Worm (Caenorhabditis elegans): ENCODE results near the gene cnt-1.

cnt-1 gene

DNA sequence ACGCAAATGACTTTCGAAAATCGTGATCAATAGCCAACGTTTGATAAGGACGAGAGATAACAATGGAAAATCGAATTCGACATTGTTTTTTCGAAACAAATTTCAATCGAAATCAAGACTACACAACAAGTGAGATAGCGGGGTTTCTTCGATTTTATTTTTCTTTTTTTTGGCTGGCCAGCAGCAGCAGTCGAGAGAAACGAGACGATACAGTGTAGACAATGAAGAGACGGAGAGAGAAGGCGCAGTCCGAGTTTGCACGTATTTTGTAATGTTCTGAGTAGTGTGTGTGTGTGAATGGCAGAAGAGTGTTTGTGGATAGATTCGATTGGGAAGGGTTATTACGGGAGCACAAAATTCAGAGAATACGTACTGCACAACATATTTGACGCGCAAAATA is 48.5 kb downstream of the cnt-1 start (continued):
- no peak for TF ChIP-seq ets-4 (GFP tag; optimal IDR thresholded peaks at IDR 0.05)
- no peak for TF ChIP-seq bed-1 (GFP tag; IDR thresholded peaks at IDR 0.05)
- TF ChIP-seq unc-130 (GFP tag; optimal IDR thresholded peaks at IDR 0.05) = no peak
- no peak for TF ChIP-seq hlh-26 (GFP tag; conservative IDR thresholded peaks at IDR 0.05)
- TF ChIP-seq nfya-2 (GFP tag; IDR thresholded peaks at IDR 0.05) = no peak
- no peak for TF ChIP-seq ztf-6 (GFP tag; IDR thresholded peaks at IDR 0.05)
- TF ChIP-seq zfh-2 (GFP tag; conservative IDR thresholded peaks at IDR 0.05) = no peak
- TF ChIP-seq K11D2.4 (GFP tag; IDR thresholded peaks at IDR 0.05) = no peak
- TF ChIP-seq bed-2 (GFP tag; IDR thresholded peaks at IDR 0.05) = no peak
- TF ChIP-seq rcor-1 (GFP tag; IDR thresholded peaks at IDR 0.05) = no peak
- no peak for TF ChIP-seq lsy-27 (tag; optimal IDR thresholded peaks at IDR 0.05; ENCODE audit: borderline replicate concordance, insufficient read depth)
- TF ChIP-seq attf-3 (GFP tag; conservative IDR thresholded peaks at IDR 0.05) = no peak
- no peak for TF ChIP-seq pbrm-1 (GFP tag; IDR thresholded peaks at IDR 0.05)
- TF ChIP-seq hsf-1 (GFP tag; IDR thresholded peaks at IDR 0.05) = no peak
- TF ChIP-seq madf-8 (GFP tag; conservative IDR thresholded peaks at IDR 0.05) = no peak
- no peak for TF ChIP-seq lin-26 (GFP tag; IDR thresholded peaks at IDR 0.05)
- no peak for TF ChIP-seq mxl-1 (tag; optimal IDR thresholded peaks at IDR 0.05)
- no peak for TF ChIP-seq xnd-1 (tag; optimal IDR thresholded peaks at IDR 0.05)
- TF ChIP-seq ceh-91 (GFP tag; IDR thresholded peaks at IDR 0.05) = no peak
- no peak for TF ChIP-seq unc-62 (GFP tag; optimal IDR thresholded peaks at IDR 0.05)
- no peak for TF ChIP-seq B0019.2 (GFP tag; conservative IDR thresholded peaks at IDR 0.05)
- peak; percentile 9 for TF ChIP-seq ceh-27 (GFP tag; optimal IDR thresholded peaks at IDR 0.05)
- TF ChIP-seq F39B2.1 (GFP tag; IDR thresholded peaks at IDR 0.05) = no peak
- no peak for TF ChIP-seq efl-1 (GFP tag; optimal IDR thresholded peaks at IDR 0.05)
- no peak for TF ChIP-seq hrde-1 (tag; optimal IDR thresholded peaks at IDR 0.05; ENCODE audit: borderline replicate concordance)
- TF ChIP-seq aptf-2 (GFP tag; conservative IDR thresholded peaks at IDR 0.05) = no peak
- TF ChIP-seq madf-10 (tag; optimal IDR thresholded peaks at IDR 0.05) = peak; percentile 3
- no peak for TF ChIP-seq tbx-9 (tag; optimal IDR thresholded peaks at IDR 0.05; ENCODE audit: borderline replicate concordance)
- TF ChIP-seq F57C9.4 (tag; optimal IDR thresholded peaks at IDR 0.05) = no peak
- TF ChIP-seq F57A8.1 (GFP tag; optimal IDR thresholded peaks at IDR 0.05) = no peak
- TF ChIP-seq mel-28 (tag; optimal IDR thresholded peaks at IDR 0.05; ENCODE audit: borderline replicate concordance) = no peak
- TF ChIP-seq F52B5.7 (tag; optimal IDR thresholded peaks at IDR 0.05) = no peak
- TF ChIP-seq cebp-2 (GFP tag; IDR thresholded peaks at IDR 0.05) = no peak
- TF ChIP-seq tlf-1 (GFP tag; optimal IDR thresholded peaks at IDR 0.05) = no peak
- TF ChIP-seq nhr-179 (tag; optimal IDR thresholded peaks at IDR 0.05) = no peak
- no peak for TF ChIP-seq Y53F4B.3 (GFP tag; IDR thresholded peaks at IDR 0.05)
- no peak for TF ChIP-seq die-1 (tag; optimal IDR thresholded peaks at IDR 0.05)
- TF ChIP-seq F23B12.7 (tag; optimal IDR thresholded peaks at IDR 0.05; ENCODE audit: insufficient read depth) = no peak
- no peak for TF ChIP-seq nhr-120 (GFP tag; IDR thresholded peaks at IDR 0.05)
- no peak for TF ChIP-seq ZK185.1 (tag; optimal IDR thresholded peaks at IDR 0.05; ENCODE audit: poor library complexity, severe bottlenecking)

DNA sequence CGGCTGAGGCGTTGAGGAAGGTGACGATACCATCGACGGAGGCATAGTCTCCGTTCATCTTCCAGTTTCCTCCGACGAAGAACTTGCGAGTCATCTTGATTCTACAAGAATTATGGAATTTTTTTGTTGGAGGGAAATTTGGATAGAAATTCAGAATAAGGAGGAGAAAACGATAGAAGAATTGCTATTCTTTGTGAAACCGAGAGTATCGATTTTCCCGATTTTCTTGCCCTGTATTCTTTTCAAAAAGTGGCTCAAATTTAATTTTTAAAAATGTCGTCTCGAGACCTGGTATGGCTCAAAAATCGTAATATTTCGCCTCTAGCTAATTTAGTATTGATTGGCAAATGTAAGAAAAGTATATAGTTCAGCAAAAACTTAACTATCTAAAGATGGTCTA is 49.6 kb downstream of the cnt-1 start, which contains the start of gene tpi-1:
tpi-1 (minus strand) TSS at position 101 of the 400 bp plus-strand sequence.
- TF ChIP-seq tbp1 (GFP tag; optimal IDR thresholded peaks at IDR 0.05) = no peak
- TF ChIP-seq athp-1 (tag; optimal IDR thresholded peaks at IDR 0.05) = no peak
- no peak for TF ChIP-seq C17E4.6 (GFP tag; IDR thresholded peaks at IDR 0.05)
- no peak for TF ChIP-seq K12H6.12 (tag; optimal IDR thresholded peaks at IDR 0.05)
- no peak for TF ChIP-seq F55B11.4 (tag; optimal IDR thresholded peaks at IDR 0.05; ENCODE audit: borderline replicate concordance, insufficient read depth)
- TF ChIP-seq mxl-1 (tag; optimal IDR thresholded peaks at IDR 0.05) = no peak
- no peak for TF ChIP-seq aptf-2 (GFP tag; conservative IDR thresholded peaks at IDR 0.05)
- TF ChIP-seq let-526 (GFP tag; IDR thresholded peaks at IDR 0.05) = no peak
- TF ChIP-seq ZK185.1 (tag; optimal IDR thresholded peaks at IDR 0.05; ENCODE audit: poor library complexity, severe bottlenecking) = no peak
- no peak for TF ChIP-seq snpc-4 (GFP tag; optimal IDR thresholded peaks at IDR 0.05)
- TF ChIP-seq snpc-4 (tag; optimal IDR thresholded peaks at IDR 0.05) = no peak
- no peak for TF ChIP-seq madf-6 (GFP tag; IDR thresholded peaks at IDR 0.05)
- no peak for TF ChIP-seq nhr-179 (tag; optimal IDR thresholded peaks at IDR 0.05)
- no peak for TF ChIP-seq T07F8.4 (tag; optimal IDR thresholded peaks at IDR 0.05)

Data from whole organism, young adult.